Fruit fly (Drosophila melanogaster): ENCODE results near the gene CG6184.

Gene CG6184

DNA sequence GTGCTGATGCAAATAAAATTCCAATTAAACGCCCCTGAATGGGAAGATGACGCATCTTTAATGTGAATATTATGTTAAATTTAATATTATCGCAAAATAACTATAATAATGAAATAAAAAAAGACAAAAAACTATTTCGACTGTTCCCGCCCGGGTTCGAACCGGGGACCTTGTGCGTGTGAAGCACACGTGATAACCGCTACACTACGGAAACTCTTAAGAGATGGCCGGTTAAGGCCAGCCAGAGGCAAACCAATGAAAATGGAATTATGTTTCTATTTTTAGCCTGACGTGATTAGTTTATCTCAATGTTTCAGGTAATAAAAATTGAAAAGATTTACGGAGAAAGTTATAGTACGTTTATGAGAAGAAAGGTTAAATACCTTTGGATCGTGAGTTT lies 14.5 kb upstream of the CG6184 start (continued):
- no peak for TF ChIP-seq eve (GFP tag; optimal IDR thresholded peaks at IDR 0.05)
- TF ChIP-seq CG15514 (GFP tag; optimal IDR thresholded peaks at IDR 0.05) = no peak
- TF ChIP-seq CG2875 (GFP tag; optimal IDR thresholded peaks at IDR 0.05) = no peak
- TF ChIP-seq fu2 (GFP tag; optimal IDR thresholded peaks at IDR 0.05) = no peak
- no peak for TF ChIP-seq Dp (GFP tag; optimal IDR thresholded peaks at IDR 0.05)
- no peak for TF ChIP-seq usp (GFP tag; optimal IDR thresholded peaks at IDR 0.05)
- no peak for TF ChIP-seq sob (GFP tag; IDR thresholded peaks at IDR 0.05)
- TF ChIP-seq CG2202 (tag; optimal IDR thresholded peaks at IDR 0.05) = no peak
- TF ChIP-seq CG5180 (GFP tag; optimal IDR thresholded peaks at IDR 0.05) = no peak
- TF ChIP-seq CG12071 (GFP tag; optimal IDR thresholded peaks at IDR 0.05) = no peak
- TF ChIP-seq pita (GFP tag; optimal IDR thresholded peaks at IDR 0.05) = no peak
- no peak for TF ChIP-seq CG14965 (GFP tag; optimal IDR thresholded peaks at IDR 0.05; ENCODE audit: borderline replicate concordance)
- no peak for TF ChIP-seq CG8478 (optimal IDR thresholded peaks at IDR 0.05)
- TF ChIP-seq vfl (GFP tag; optimal IDR thresholded peaks at IDR 0.05) = no peak
- no peak for TF ChIP-seq CG13624 (GFP tag; optimal IDR thresholded peaks at IDR 0.05)
- TF ChIP-seq sr (GFP tag; IDR thresholded peaks at IDR 0.05) = no peak
- no peak for TF ChIP-seq Hey (tag; optimal IDR thresholded peaks at IDR 0.05)
- no peak for TF ChIP-seq gcm2 (GFP tag; optimal IDR thresholded peaks at IDR 0.05)
- TF ChIP-seq CG17385 (GFP tag; optimal IDR thresholded peaks at IDR 0.05) = no peak
- 0 out of 3 replicates have a peak, but pooled peaks have one; percentile 55 for TF ChIP-seq hb (GFP tag; IDR thresholded peaks at IDR 0.05; ENCODE audit: partially characterized antibody)
- TF ChIP-seq ewg (GFP tag; optimal IDR thresholded peaks at IDR 0.05) = no peak
- no peak for TF ChIP-seq CG9876 (GFP tag; optimal IDR thresholded peaks at IDR 0.05)
- TF ChIP-seq da (GFP tag; optimal IDR thresholded peaks at IDR 0.05) = no peak
- no peak for TF ChIP-seq ara (GFP tag; IDR thresholded peaks at IDR 0.05)
- no peak for TF ChIP-seq CG8944 (GFP tag; optimal IDR thresholded peaks at IDR 0.05)
- no peak for TF ChIP-seq cwo (GFP tag; optimal IDR thresholded peaks at IDR 0.05)
- no peak for TF ChIP-seq Awh (GFP tag; IDR thresholded peaks at IDR 0.05)
- no peak for TF ChIP-seq CG10209 (GFP tag; optimal IDR thresholded peaks at IDR 0.05)
- TF ChIP-seq fd96Cb (tag; optimal IDR thresholded peaks at IDR 0.05) = no peak
- peak; percentile 32; the same call in 1 of the 2 replicates for TF ChIP-seq sna (GFP tag; IDR thresholded peaks at IDR 0.05; ENCODE audit: partially characterized antibody)
- TF ChIP-seq CG1602 (GFP tag; optimal IDR thresholded peaks at IDR 0.05) = no peak
- TF ChIP-seq ato (GFP tag; IDR thresholded peaks at IDR 0.05; ENCODE audit: partially characterized antibody) = peak; percentile 50; the same call in 1 of the 2 replicates
- no peak for TF ChIP-seq H15 (GFP tag; IDR thresholded peaks at IDR 0.05)
- no peak for TF ChIP-seq danr (GFP tag; IDR thresholded peaks at IDR 0.05)
- no peak for TF ChIP-seq chinmo (GFP tag; IDR thresholded peaks at IDR 0.05; ENCODE audit: partially characterized antibody)
- TF ChIP-seq ab (GFP tag; optimal IDR thresholded peaks at IDR 0.05) = no peak
- TF ChIP-seq D19A (tag; optimal IDR thresholded peaks at IDR 0.05) = no peak
- TF ChIP-seq CG14441 (GFP tag; IDR thresholded peaks at IDR 0.05) = no peak
- no peak for TF ChIP-seq org-1 (GFP tag; optimal IDR thresholded peaks at IDR 0.05)
- TF ChIP-seq Oaz (GFP tag; IDR thresholded peaks at IDR 0.05) = no peak
- no peak for TF ChIP-seq CG17328 (GFP tag; IDR thresholded peaks at IDR 0.05)
- TF ChIP-seq BEAF-32 (GFP tag; optimal IDR thresholded peaks at IDR 0.05) = no peak
- TF ChIP-seq sens (GFP tag) = no peak
- TF ChIP-seq scrt (GFP tag; optimal IDR thresholded peaks at IDR 0.05) = no peak
- TF ChIP-seq Sin3A (optimal IDR thresholded peaks at IDR 0.05) = no peak
- no peak for TF ChIP-seq CG11085 (GFP tag; IDR thresholded peaks at IDR 0.05)
- no peak for TF ChIP-seq chn (GFP tag; optimal IDR thresholded peaks at IDR 0.05)
- no peak for TF ChIP-seq Rfx (GFP tag; IDR thresholded peaks at IDR 0.05)
- TF ChIP-seq sqz (GFP tag; optimal IDR thresholded peaks at IDR 0.05) = no peak
- no peak for TF ChIP-seq fru (optimal IDR thresholded peaks at IDR 0.05)
- TF ChIP-seq knrl (GFP tag; IDR thresholded peaks at IDR 0.05; ENCODE audit: partially characterized antibody) = peak; percentile 38; the same call in 1 of the 3 replicates
- TF ChIP-seq otp (GFP tag; IDR thresholded peaks at IDR 0.05) = no peak
